Fruit fly (Drosophila melanogaster): ENCODE data around the gene Membrin.

Membrin gene

DNA sequence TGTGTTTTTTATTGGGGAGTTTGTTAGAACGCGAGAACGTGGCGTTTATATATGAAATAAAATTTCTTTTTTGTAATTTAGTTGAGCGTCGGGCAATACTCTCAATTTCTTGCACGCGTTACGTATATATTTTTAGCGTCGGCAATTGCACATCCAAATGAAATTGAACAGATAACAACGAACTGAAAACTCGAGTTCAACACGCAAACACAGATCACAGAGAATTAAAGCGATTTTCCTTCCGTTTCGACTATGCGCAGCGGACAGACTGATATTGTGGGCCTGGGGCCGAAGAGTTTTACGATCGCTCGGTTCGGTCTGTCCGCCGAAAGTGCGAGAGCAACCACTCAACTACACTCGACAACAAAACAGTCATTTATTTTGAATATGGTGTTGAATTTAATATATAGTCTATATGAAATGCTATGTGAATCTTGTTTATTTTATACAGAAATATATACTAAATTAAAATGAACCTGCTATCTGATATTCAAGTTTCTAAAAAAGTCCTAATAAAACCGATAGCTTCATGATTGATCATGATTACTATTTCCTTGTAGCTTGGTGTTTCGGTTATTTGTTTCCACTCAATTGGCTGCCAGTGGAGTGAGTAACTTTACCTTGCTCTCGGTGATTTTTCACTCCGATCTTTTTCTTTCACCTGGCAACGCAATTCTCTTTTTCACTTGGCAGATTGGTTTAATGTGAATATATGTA lies 11.0 kb upstream of the Membrin start, which contains the start of gene CG46456:
Gene CG46456 (minus strand): TSS at position 273 of the 717 bp plus-strand sequence.
- TF ChIP-seq insv (optimal IDR thresholded peaks at IDR 0.05) = no peak
- no peak for TF ChIP-seq h (optimal IDR thresholded peaks at IDR 0.05)
- TF ChIP-seq Sin3A (optimal IDR thresholded peaks at IDR 0.05) = no peak
- no peak for TF ChIP-seq psq (optimal IDR thresholded peaks at IDR 0.05)
- no peak for TF ChIP-seq ttk (optimal IDR thresholded peaks at IDR 0.05)

DNA sequence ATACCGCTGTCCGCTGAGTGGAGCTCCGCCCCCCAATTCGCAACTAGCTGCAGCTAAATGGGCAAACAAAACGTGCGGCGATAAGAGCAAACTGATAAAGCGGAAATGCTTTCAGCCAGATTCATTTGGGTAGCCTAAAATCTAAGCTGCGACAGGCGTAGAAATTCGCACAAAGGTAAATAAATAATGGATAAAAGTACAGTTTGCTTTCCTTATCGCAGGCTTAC lies 10.5 kb upstream of the Membrin start, which contains the start of gene lama:
Gene lama (minus strand): TSS at position 101 of the 227 bp plus-strand sequence.
- no peak for TF ChIP-seq h (optimal IDR thresholded peaks at IDR 0.05)

DNA sequence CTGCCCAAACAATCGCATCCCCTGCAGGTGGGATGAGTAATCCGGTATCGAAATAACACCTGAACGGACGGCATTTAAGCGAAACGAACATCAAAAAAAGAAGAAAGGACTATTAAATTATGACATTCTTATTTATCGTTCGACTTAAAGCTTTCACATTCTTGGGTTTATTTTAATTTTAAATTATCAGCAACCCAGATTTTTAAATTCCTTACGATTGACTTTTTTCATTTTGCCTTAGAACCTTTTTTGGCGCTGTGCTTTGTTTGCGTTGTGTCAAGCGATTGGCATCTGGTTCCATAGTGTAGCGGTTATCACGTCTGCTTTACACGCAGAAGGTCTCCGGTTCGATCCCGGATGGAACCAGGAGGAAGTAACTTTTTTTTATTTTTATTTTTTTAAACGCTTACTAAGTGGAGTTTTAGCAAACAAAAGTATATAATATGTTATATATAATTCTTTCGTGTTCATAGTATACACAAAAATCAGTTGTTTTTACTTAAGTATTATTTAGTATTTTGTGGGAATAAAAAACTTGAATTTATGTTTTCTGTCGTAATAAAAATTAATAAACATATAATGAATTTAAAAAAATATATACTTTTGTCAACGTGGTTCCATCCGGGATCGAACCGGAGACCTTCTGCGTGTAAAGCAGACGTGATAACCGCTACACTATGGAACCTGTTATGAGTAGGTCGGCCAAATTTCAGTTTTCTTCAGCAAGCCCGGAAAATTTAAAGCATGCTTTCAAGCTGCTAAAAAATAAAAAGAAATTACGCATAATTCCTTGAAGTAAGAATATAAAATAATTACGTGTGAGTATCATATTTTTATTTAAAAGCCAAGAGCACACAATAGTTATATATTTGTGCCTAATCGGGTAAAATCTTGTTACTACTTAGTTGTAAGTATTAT lies 9.9 kb upstream of the Membrin start:
- TF ChIP-seq Sin3A (optimal IDR thresholded peaks at IDR 0.05) (no peak), Myc (optimal IDR thresholded peaks at IDR 0.05) (no peak), h (optimal IDR thresholded peaks at IDR 0.05) (no peak), insv (optimal IDR thresholded peaks at IDR 0.05) (no peak), psq (optimal IDR thresholded peaks at IDR 0.05) (no peak), ttk (optimal IDR thresholded peaks at IDR 0.05) (no peak)

DNA sequence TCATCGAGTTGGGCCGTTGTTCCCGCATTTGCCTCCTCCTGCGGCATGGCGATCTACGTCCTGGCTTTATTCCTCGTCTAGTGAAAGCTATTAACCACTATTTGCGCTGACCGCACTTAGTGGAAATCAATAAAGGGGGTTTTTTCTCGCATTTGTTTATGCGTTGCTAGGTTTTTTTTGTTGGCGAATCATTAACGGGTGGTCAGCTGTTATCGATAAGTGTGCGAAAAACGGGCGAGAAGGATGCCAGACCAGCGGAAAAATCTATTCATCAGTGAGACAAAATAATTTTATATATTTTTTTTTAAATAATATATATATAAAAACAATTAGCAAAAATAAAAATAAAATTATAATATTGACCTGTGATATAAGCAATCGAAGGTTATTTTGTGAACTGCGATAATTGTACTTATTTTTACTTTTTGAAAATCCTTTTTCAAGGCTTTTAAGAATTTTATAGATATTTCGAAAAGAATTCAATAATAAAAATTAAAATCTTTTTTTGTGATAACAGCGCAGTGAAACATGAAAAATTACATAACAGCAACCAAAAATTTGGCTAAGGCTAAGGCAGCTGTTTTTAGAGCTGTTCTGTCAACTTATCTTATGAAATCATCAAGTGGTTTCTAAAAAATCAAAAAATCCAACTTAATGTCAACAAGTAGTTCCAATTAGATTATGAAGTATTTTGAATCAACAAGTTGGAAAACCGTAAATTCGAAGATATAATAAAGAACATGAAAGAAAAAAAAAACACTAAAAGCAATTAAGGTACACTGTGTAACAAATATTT lies 6.8 kb upstream of the Membrin start, which contains the start of gene Klp64D:
Gene Klp64D (minus strand): TSS at position 185 of the 796 bp plus-strand sequence.
- no peak for TF ChIP-seq insv (optimal IDR thresholded peaks at IDR 0.05)
- no peak for TF ChIP-seq h (optimal IDR thresholded peaks at IDR 0.05)
- no peak for TF ChIP-seq ttk (optimal IDR thresholded peaks at IDR 0.05)
- TF ChIP-seq psq (optimal IDR thresholded peaks at IDR 0.05) = no peak
- no peak for TF ChIP-seq Myc (optimal IDR thresholded peaks at IDR 0.05)
- no peak for TF ChIP-seq Sin3A (optimal IDR thresholded peaks at IDR 0.05)

DNA sequence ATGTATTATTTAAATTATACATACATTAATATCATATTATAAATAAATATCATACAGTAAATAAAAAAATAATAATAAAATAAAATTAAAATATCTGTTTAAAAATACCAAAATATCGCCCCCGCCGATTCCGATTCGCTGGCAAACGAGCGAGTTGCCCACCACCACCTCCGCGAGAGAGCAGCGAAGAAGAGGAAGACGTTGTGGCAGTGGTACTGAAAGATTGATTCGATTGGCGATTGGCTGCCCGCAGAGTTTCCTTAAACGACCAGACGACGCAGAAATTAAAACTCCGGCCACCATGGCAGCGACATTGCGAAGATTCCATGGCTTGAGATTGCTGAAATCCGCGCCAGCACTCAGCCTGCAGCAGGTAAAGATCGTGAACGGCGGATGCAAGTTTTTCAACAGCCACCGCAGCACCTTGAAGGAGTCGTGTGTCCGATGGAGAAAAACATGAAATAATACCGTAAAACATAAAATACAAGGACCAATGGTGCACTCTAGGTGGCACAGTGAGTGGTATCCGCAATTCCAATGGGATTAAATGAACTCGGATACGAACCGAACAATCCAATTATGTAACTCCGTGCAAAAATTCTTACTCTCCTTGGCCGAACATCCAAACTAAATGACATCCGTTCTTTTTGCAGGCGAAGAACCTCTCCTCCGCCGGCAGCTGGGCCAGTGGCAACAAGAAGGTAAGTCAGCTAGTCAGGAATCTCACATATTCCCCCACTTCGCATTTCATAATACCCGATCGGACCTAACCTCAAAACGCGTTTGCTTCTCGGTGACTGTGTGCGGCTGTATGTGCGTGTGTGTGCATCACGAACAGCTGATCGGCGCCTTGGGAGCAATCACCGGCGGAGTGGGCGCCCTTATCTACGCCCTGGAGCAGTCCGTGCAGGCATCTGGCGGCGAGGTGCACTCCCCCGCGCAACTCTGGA lies 5.9 kb upstream of the Membrin start, which contains the start of gene Cyt-c1:
Gene Cyt-c1 (plus strand): TSS at position 173 of the 950 bp plus-strand sequence.
- TF ChIP-seq psq (optimal IDR thresholded peaks at IDR 0.05) (no peak), insv (optimal IDR thresholded peaks at IDR 0.05) (no peak), h (optimal IDR thresholded peaks at IDR 0.05) (no peak), Myc (optimal IDR thresholded peaks at IDR 0.05) (no peak), ttk (optimal IDR thresholded peaks at IDR 0.05) (no peak), Sin3A (optimal IDR thresholded peaks at IDR 0.05) (no peak)

DNA sequence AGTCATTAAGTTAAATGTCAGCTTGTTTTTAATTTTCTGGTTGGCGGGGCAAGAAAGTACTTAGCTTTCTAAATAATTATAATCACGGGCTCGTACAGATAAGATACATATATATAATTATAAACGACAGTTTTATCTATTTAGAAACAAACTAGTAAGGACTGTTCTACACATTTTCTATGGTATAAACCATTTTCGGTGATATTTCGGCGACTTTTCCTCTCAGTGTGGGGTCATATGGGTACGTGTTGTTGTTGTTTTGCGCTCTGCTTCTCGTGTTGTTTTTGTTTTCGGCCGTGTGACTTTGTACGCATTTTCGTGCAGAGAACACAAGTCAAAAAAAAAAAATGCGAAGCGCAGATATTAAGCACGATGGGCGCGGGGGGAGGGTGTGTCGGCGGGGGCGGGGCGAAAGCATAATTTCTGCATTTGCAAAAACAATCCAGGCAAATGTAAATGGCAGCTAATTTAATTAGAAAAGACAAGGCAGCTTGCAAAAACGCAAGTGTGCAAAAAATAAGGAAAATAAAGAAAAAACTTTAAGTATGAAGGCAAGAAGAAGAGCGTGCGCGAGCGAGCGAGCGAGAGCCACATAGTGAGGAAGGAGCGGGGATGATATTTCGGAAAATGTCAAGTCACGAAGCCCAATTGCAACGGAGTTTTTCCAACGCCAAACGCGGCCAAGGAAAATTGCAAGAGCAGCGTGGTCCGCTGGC lies 933 bp upstream of the Membrin start:
- TF ChIP-seq psq (optimal IDR thresholded peaks at IDR 0.05) (no peak), ttk (optimal IDR thresholded peaks at IDR 0.05) (no peak), insv (optimal IDR thresholded peaks at IDR 0.05) (no peak), h (optimal IDR thresholded peaks at IDR 0.05) (no peak), Myc (optimal IDR thresholded peaks at IDR 0.05) (no peak), Sin3A (optimal IDR thresholded peaks at IDR 0.05) (no peak)

DNA sequence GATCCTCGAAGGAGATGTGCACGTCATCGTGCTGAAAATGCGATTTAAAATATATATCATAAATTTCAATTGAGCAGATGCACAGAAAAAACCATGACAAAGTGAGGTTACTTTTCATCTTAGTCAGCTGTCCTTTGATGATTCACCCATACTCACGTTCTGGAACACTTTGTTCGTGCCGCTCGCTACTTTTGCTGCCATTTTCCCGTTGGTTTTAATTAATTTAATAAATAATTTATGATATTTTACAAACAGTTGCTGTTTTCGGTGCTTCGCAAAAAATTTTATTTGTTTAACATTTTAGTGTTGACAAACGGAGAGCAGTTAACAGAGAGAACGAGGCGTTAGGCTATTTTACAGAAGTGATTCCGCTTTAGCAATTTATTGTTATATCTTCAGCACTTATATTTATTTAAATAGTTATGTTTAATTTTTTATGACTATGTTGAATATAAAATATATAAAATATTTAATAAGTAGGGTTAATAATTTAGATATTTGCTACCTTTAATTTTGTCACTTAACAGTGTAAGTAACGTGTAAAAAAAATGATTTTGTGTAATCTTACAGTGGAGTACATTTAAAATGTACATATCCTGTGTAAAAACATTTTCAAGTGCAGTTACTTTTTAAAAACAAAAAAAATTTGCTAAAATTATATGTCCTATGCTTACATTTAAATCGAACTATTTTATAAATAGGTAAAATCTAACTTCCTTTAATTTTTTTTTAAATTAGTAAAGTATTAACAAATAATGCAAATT lies 1.7 kb downstream of the Membrin start, which contains the start of gene Pfdn4:
Gene Pfdn4 (minus strand): TSS at position 265 of the 764 bp plus-strand sequence.
- TF ChIP-seq insv (optimal IDR thresholded peaks at IDR 0.05) (no peak), Myc (optimal IDR thresholded peaks at IDR 0.05) (no peak), psq (optimal IDR thresholded peaks at IDR 0.05) (no peak), h (optimal IDR thresholded peaks at IDR 0.05) (no peak), ttk (optimal IDR thresholded peaks at IDR 0.05) (no peak), Sin3A (optimal IDR thresholded peaks at IDR 0.05) (no peak)

DNA sequence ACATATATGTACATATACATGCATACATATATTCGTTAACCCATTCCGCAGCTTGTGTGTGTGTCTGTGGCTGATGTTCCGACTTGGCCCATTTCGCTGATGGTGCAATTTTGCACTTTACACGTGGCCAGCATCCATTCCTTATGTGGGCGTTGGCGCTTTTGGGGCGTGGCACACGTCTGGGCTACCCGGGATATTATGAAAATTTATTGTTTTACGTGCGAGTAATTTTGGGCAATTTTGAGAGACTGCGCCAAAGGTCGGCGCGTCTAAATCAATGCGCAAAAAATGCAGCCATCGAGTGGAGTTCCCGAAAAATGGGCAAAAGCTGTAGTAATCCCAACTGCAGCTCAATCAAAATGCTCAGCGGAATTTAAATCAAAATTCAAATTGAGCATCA lies 5.8 kb downstream of the Membrin start:
- TF ChIP-seq insv (optimal IDR thresholded peaks at IDR 0.05) (no peak), ttk (optimal IDR thresholded peaks at IDR 0.05) (no peak), Sin3A (optimal IDR thresholded peaks at IDR 0.05) (no peak), h (optimal IDR thresholded peaks at IDR 0.05) (no peak), psq (optimal IDR thresholded peaks at IDR 0.05) (no peak), Myc (optimal IDR thresholded peaks at IDR 0.05) (no peak)

DNA sequence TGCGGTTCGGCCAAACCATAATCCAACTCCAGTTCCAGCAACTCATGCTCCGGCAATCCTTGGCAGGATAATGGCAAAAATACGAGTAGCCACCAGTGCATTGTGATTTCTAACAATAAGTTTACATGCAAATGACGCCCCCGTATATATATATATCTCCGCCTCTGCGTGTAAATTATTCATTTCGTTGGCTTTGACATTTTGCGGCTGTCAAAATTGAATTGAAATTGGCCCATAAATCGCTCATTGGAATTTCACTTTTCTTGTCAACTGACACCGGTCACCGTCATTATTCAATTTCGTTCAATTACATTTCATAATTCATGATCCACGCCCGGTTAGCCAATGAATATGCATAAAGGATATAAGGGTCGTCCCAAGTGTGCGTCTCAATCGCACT lies 16.5 kb downstream of the Membrin start, which contains the start of gene Ir64a:
Gene Ir64a (minus strand): TSS at position 101 of the 400 bp plus-strand sequence.
- TF ChIP-seq h (optimal IDR thresholded peaks at IDR 0.05) = no peak
- TF ChIP-seq psq (optimal IDR thresholded peaks at IDR 0.05) = no peak
- no peak for TF ChIP-seq Myc (optimal IDR thresholded peaks at IDR 0.05)
- TF ChIP-seq Sin3A (optimal IDR thresholded peaks at IDR 0.05) = no peak
- no peak for TF ChIP-seq insv (optimal IDR thresholded peaks at IDR 0.05)
- no peak for TF ChIP-seq ttk (optimal IDR thresholded peaks at IDR 0.05)

DNA sequence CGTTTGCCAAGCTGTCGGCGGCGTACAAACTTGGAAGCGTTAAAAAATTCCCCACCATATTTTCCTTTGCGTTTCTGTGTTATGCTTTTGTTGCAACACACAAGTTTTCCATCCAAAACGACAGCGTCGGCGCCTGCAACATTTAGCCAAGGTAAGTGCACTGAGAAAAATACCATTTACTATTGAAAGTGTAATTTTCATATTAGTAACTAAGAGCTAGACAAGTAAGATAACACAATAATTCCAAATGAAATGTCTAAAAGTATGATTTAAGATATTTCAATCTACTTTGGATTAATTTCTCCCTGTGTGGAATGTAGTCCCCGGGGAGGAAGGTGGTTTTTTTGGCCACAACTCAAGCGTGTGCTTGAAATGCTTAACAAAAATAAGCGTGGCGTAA lies 19.5 kb downstream of the Membrin start:
- TF ChIP-seq Sin3A (optimal IDR thresholded peaks at IDR 0.05) = no peak
